Fruit fly (Drosophila melanogaster) whole organism, pupa: ENCODE results near the gene CG31122.

Experiments
- CG10348 ChIP-seq: fragments of 200-800 bp; sonication (Bioruptor generic); IDR thresholded peaks from 2 replicates; pipeline ENCODE4 v1.3.6; 2022; ENCODE audit warnings: missing biosample characterization, missing genetic modification characterization
- CG12605 ChIP-seq: fragments of 200-800 bp; sonication (Bioruptor generic); IDR thresholded peaks from 2 replicates; pipeline ENCODE4 v1.3.6; 2022; ENCODE audit warnings: missing biosample characterization, missing genetic modification characterization
- CG13204 ChIP-seq: fragments of 200-800 bp; sonication (Bioruptor generic); optimal IDR thresholded peaks from 2 replicates; lab custom pipeline; 2018; ENCODE audit warnings: missing biosample characterization, mild to moderate bottlenecking, missing genetic modification characterization, moderate library complexity
- CG14655 ChIP-seq: fragments of 200-800 bp; sonication (Bioruptor generic); optimal IDR thresholded peaks from 3 replicates; lab custom pipeline; 2017; ENCODE audit warnings: mild to moderate bottlenecking, missing biosample characterization, missing genetic modification reagents, missing genetic modification characterization
- CG15710 ChIP-seq: fragments of 200-800 bp; sonication (Bioruptor generic); optimal IDR thresholded peaks from 2 replicates; lab custom pipeline; 2018; ENCODE audit warnings: missing biosample characterization, mild to moderate bottlenecking, missing genetic modification characterization, moderate library complexity
- CG17806 ChIP-seq: fragments of 200-800 bp; sonication (Bioruptor generic); optimal IDR thresholded peaks from 2 replicates; lab custom pipeline; 2018; ENCODE audit warnings: missing biosample characterization, mild to moderate bottlenecking, missing genetic modification characterization, moderate library complexity
- CG32121 ChIP-seq: fragments of 200-800 bp; sonication (Bioruptor generic); IDR thresholded peaks from 2 replicates; pipeline ENCODE4 v1.3.6; 2022; ENCODE audit warnings: missing biosample characterization, missing genetic modification characterization
- CG34367 ChIP-seq: fragments of 200-800 bp; sonication (Bioruptor generic); optimal IDR thresholded peaks from 2 replicates; lab custom pipeline; 2018; ENCODE audit warnings: missing biosample characterization, mild to moderate bottlenecking, missing genetic modification characterization
- CG4496 ChIP-seq: fragments of 200-800 bp; sonication (Bioruptor generic); IDR thresholded peaks from 3 replicates; pipeline ENCODE4 v1.3.6; 2022; ENCODE audit warnings: missing biosample characterization, missing genetic modification characterization
- CG8159 ChIP-seq: fragments of 200-800 bp; sonication (Bioruptor generic); optimal IDR thresholded peaks from 3 replicates; lab custom pipeline; 2018; ENCODE audit warnings: missing biosample characterization, mild to moderate bottlenecking, missing genetic modification characterization, moderate library complexity
- CG8301 ChIP-seq: fragments of 200-800 bp; sonication (Bioruptor generic); optimal IDR thresholded peaks from 2 replicates; lab custom pipeline; 2018; ENCODE audit warnings: missing biosample characterization, mild to moderate bottlenecking, missing genetic modification characterization
- CG9948 ChIP-seq: fragments of 200-800 bp; sonication (Bioruptor generic); optimal IDR thresholded peaks from 2 replicates; lab custom pipeline; 2018; ENCODE audit warnings: missing biosample characterization, mild to moderate bottlenecking, missing genetic modification characterization, moderate library complexity
- D1 ChIP-seq: fragments of 200-800 bp; sonication (Bioruptor generic); optimal IDR thresholded peaks from 2 replicates; lab custom pipeline; 2018; ENCODE audit warnings: missing biosample characterization, mild to moderate bottlenecking, missing genetic modification characterization, moderate library complexity
- EcR ChIP-seq: fragments of 200-800 bp; sonication (Bioruptor generic); optimal IDR thresholded peaks from 3 replicates; lab custom pipeline; 2019; ENCODE audit warnings: missing biosample characterization, missing genetic modification characterization, mild to moderate bottlenecking, moderate library complexity, missing genetic modification reagents
- Ets98B ChIP-seq: fragments of 200-800 bp; sonication (Bioruptor generic); IDR thresholded peaks from 2 replicates; pipeline ENCODE4 v1.3.6; 2022; ENCODE audit warnings: missing biosample characterization, missing genetic modification characterization
- Pif1A ChIP-seq: fragments of 200-800 bp; sonication (Bioruptor generic); optimal IDR thresholded peaks from 3 replicates; lab custom pipeline; 2016; ENCODE audit warnings: missing biosample characterization, missing genetic modification characterization
- Pif1B ChIP-seq: fragments of 200-800 bp; sonication (Bioruptor generic); optimal IDR thresholded peaks from 3 replicates; lab custom pipeline; 2016; ENCODE audit warnings: missing biosample characterization, missing genetic modification characterization
- Snoo ChIP-seq: fragments of 200-800 bp; sonication (Bioruptor generic); optimal IDR thresholded peaks from 3 replicates; lab custom pipeline; 2017; ENCODE audit warnings: missing biosample characterization, mild to moderate bottlenecking, missing genetic modification characterization, inconsistent platforms
- fd96Ca ChIP-seq: fragments of 200-800 bp; sonication (Bioruptor generic); IDR thresholded peaks from 3 replicates; pipeline ENCODE4 v1.3.6; 2022; ENCODE audit warnings: missing biosample characterization, missing genetic modification characterization
- gl ChIP-seq: fragments of 200-800 bp; sonication (Bioruptor generic); optimal IDR thresholded peaks from 2 replicates; lab custom pipeline; 2018; ENCODE audit warnings: missing biosample characterization, mild to moderate bottlenecking, missing genetic modification characterization
- rn ChIP-seq: fragments of 200-800 bp; sonication (Bioruptor generic); IDR thresholded peaks from 2 replicates; pipeline ENCODE4 v1.3.6; 2022; ENCODE audit warnings: missing biosample characterization, missing genetic modification characterization

Gene CG31122

dm6 chr3R:18438181-18438826, 25.6 kb upstream of the CG31122 start:
- TF ChIP-seq fd96Ca (GFP tag; lab: Robert Waterston, UW) (peak; percentile 21; the same call in 1 of the 3 replicates), EcR (GFP tag; lab: Kevin White, UChicago) (no peak), CG4496 (no peak; the same call in 2 of the 3 replicates), Ets98B (peak; percentile 9; the same call in 1 of the 2 replicates), CG13204 (no peak), CG8301 (tag; lab: Kevin White, UChicago) (no peak)

dm6 chr3R:18436550-18437362, 24.1 kb upstream of the CG31122 start:
- TF ChIP-seq CG9948 (tag; lab: Kevin White, UChicago) (peak; percentile 59), Pif1B (GFP tag; lab: Kevin White, UChicago) (peak; percentile 17), CG14655 (GFP tag; lab: Kevin White, UChicago) (peak; percentile 84), CG34367 (peak; percentile 59), CG8301 (tag; lab: Kevin White, UChicago) (peak; percentile 82), fd96Ca (GFP tag; lab: Robert Waterston, UW) (peak; percentile 47; the same call in 2 of the 3 replicates), Snoo (tag; lab: Kevin White, UChicago) (peak; percentile 56), CG12605 (peak; percentile 47; the same call in 1 of the 2 replicates), CG8159 (tag; lab: Kevin White, UChicago) (peak; percentile 75), CG32121 (GFP tag; lab: Robert Waterston, UW) (peak; percentile 73; the same call in 1 of the 2 replicates), gl (tag; lab: Kevin White, UChicago) (peak; percentile 42), CG4496 (peak; percentile 79), Ets98B (peak; percentile 73), CG17806 (tag; lab: Kevin White, UChicago) (peak; percentile 69), EcR (GFP tag; lab: Kevin White, UChicago) (no peak), D1 (tag; lab: Kevin White, UChicago) (peak; percentile 13), CG10348 (GFP tag; lab: Robert Waterston, UW) (no peak), rn (GFP tag; lab: Robert Waterston, UW) (no peak; the same call in 1 of the 2 replicates), Pif1A (GFP tag; lab: Kevin White, UChicago) (peak; percentile 64), CG15710 (tag; lab: Kevin White, UChicago) (no peak), CG13204 (no peak)

- no peak for TF ChIP-seq CG17806 (tag; lab: Kevin White, UChicago)
- no peak for TF ChIP-seq EcR (GFP tag; lab: Kevin White, UChicago)
- no peak for TF ChIP-seq CG14655 (GFP tag; lab: Kevin White, UChicago)
- no peak for TF ChIP-seq D1 (tag; lab: Kevin White, UChicago)
- TF ChIP-seq CG15710 (tag; lab: Kevin White, UChicago): no peak
These were observed 20.2 kb upstream of the CG31122 start for dm6 chr3R:18432905-18433304.

DNA sequence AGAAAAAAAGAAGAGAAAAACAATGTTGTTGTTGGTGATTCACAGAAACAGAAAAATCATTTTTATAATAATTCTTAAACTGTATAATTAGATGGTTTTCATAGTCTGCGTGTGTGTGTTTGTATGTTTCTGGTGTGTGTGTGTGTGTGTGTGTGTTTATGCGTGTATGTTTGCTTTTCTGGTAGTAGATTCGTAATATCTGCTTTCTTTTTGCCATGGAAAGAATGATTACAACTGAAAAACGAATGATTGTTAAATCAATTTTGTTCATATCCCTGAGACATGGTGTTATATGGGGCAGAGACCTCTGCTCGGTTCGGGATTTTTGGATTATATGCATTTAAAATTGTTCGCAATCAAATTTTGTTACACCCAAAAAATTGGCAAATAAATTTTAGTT, 10.7 kb upstream of the CG31122 start:
- TF ChIP-seq CG10348 (GFP tag; lab: Robert Waterston, UW): no peak
- TF ChIP-seq, all 21 proteins: peak for 0

DNA sequence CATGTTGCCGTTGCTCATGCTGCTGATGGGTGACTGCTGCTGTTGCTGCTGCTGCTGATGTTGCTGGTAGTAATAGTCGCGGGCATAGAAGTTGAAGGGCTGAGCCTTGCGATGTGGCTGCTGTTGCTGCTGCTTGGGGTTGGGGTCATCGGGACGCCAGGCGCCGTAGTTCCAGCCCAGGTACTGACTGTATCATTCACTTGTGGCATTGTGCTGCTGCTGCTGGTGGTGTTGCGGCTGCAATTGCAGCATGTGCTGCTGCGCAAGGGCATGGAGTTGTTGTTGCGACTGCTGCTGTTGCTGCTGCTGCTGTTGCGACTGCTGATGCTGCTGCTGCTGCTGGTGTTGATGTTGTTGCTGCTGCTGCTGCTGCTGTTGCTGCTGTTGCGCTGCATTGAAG, 9.8 kb upstream of the CG31122 start:
- TF ChIP-seq Ets98B (no peak), CG17806 (tag; lab: Kevin White, UChicago) (no peak), rn (GFP tag; lab: Robert Waterston, UW) (no peak), Pif1B (GFP tag; lab: Kevin White, UChicago) (no peak), CG15710 (tag; lab: Kevin White, UChicago) (no peak), gl (tag; lab: Kevin White, UChicago) (no peak)

- no peak for TF ChIP-seq CG8301 (tag; lab: Kevin White, UChicago)
- no peak for TF ChIP-seq Pif1B (GFP tag; lab: Kevin White, UChicago)
- TF ChIP-seq CG4496: no peak
- TF ChIP-seq Snoo (tag; lab: Kevin White, UChicago): no peak
- no peak for TF ChIP-seq CG12605
- no peak for TF ChIP-seq CG15710 (tag; lab: Kevin White, UChicago)
- TF ChIP-seq Pif1A (GFP tag; lab: Kevin White, UChicago): no peak
- TF ChIP-seq EcR (GFP tag; lab: Kevin White, UChicago): no peak
- no peak for TF ChIP-seq CG14655 (GFP tag; lab: Kevin White, UChicago)
- no peak for TF ChIP-seq fd96Ca (GFP tag; lab: Robert Waterston, UW)
These were observed 1.4 kb downstream of the CG31122 start, which contains the start of gene CG10864 for dm6 chr3R:18411205-18411749. CG10864 (minus strand) TSS chr3R:18411631.
